Fruit fly (Drosophila melanogaster) whole organism, adult: ENCODE results near the gene 825-Oak.

Experiments
- CG11617 ChIP-seq: fragments of 200-800 bp; sonication (Bioruptor generic); optimal IDR thresholded peaks from 2 replicates; lab custom pipeline; 2017; ENCODE audit warnings: mild to moderate bottlenecking, missing biosample characterization, missing genetic modification reagents, missing genetic modification characterization
- CG14711 ChIP-seq: fragments of 200-800 bp; sonication (Bioruptor generic); optimal IDR thresholded peaks from 2 replicates; lab custom pipeline; 2018; ENCODE audit warnings: missing biosample characterization, mild to moderate bottlenecking, missing genetic modification characterization, moderate library complexity
- CG1620 ChIP-seq: fragments of 200-800 bp; sonication (Bioruptor generic); optimal IDR thresholded peaks from 2 replicates; lab custom pipeline; 2016; ENCODE audit warnings: missing biosample characterization, missing genetic modification characterization
- Clk ChIP-seq: fragments of 200-800 bp; sonication (Bioruptor generic); optimal IDR thresholded peaks from 2 replicates; lab custom pipeline; 2017; ENCODE audit warnings: missing biosample characterization, missing genetic modification characterization
- Crg-1 ChIP-seq: fragments of 200-800 bp; sonication (Bioruptor generic); optimal IDR thresholded peaks from 2 replicates; lab custom pipeline; 2016; ENCODE audit warnings: missing biosample characterization, missing genetic modification characterization
- Hr96 ChIP-seq: fragments of 200-800 bp; sonication (Bioruptor generic); optimal IDR thresholded peaks from 2 replicates; lab custom pipeline; 2016; ENCODE audit warnings: missing biosample characterization, missing genetic modification characterization
- cic ChIP-seq: fragments of 200-800 bp; sonication (Bioruptor generic); optimal IDR thresholded peaks from 2 replicates; lab custom pipeline; 2017; ENCODE audit warnings: missing biosample characterization, mild to moderate bottlenecking, missing genetic modification characterization, moderate library complexity
- cnc ChIP-seq, 2 experiments: fragments of >200 bp; optimal IDR thresholded peaks; 2 replicates each; lab custom pipeline; 2017
- ovo ChIP-seq: fragments of 200-800 bp; sonication (Bioruptor generic); optimal IDR thresholded peaks from 2 replicates; lab custom pipeline; 2016; ENCODE audit warnings: missing biosample characterization, missing genetic modification characterization

- TF ChIP-seq CG1620 (no peak), cnc (optimal IDR thresholded peaks at IDR 0.05; lab: Kevin White, UChicago) (no peak), cic (GFP tag; lab: Kevin White, UChicago) (no peak), Hr96 (no peak), ovo (no peak), Clk (GFP tag; lab: Kevin White, UChicago) (no peak), CG11617 (GFP tag; lab: Kevin White, UChicago) (no peak), CG14711 (no peak), Crg-1 (GFP tag; lab: Kevin White, UChicago) (no peak)
These were observed 27.9 kb downstream of the 825-Oak start for dm6 chr3L:19444092-19444491.
